Fruit fly (Drosophila melanogaster) whole organism, embryonic: Measurements from ENCODE around the gene fzy.
A peak's percentile ranks its signal among the peaks of the same experiment; 100 is the strongest.

Source experiments
- B-H2 ChIP-seq: fragments of 200-800 bp; sonication (Bioruptor generic); optimal IDR thresholded peaks from 2 replicates; lab custom pipeline; 2018; ENCODE audit warnings: missing biosample characterization, mild to moderate bottlenecking, missing genetic modification characterization
- BEAF-32 ChIP-seq: fragments of 200-800 bp; sonication (Bioruptor generic); optimal IDR thresholded peaks from 3 replicates; lab custom pipeline; 2017; ENCODE audit warnings: missing biosample characterization, missing genetic modification characterization, mild to moderate bottlenecking, moderate library complexity, missing genetic modification reagents
- CG10267 ChIP-seq: fragments of 200-800 bp; sonication (Bioruptor generic); optimal IDR thresholded peaks from 2 replicates; lab custom pipeline; 2018; ENCODE audit warnings: missing biosample characterization, mild to moderate bottlenecking, missing genetic modification characterization, moderate library complexity
- CG10274 ChIP-seq: fragments of 200-800 bp; sonication (Bioruptor generic); optimal IDR thresholded peaks from 3 replicates; lab custom pipeline; 2017; ENCODE audit warnings: missing biosample characterization, mild to moderate bottlenecking, missing genetic modification characterization
- CG10366 ChIP-seq: fragments of 200-800 bp; sonication (Bioruptor generic); IDR thresholded peaks from 2 replicates; pipeline ENCODE4 v1.3.6; 2022; ENCODE audit warnings: missing biosample characterization, missing genetic modification characterization
- CG11456 ChIP-seq: fragments of 200-800 bp; sonication (Bioruptor generic); IDR thresholded peaks from 3 replicates; pipeline ENCODE4 v1.3.6; 2022; ENCODE audit warnings: missing biosample characterization, missing genetic modification characterization
- CG14441 ChIP-seq: fragments of 200-800 bp; sonication (Bioruptor generic); IDR thresholded peaks from 2 replicates; pipeline ENCODE4 v1.3.6; 2022; ENCODE audit warnings: missing biosample characterization, missing genetic modification characterization
- CG15269 ChIP-seq: fragments of 200-800 bp; sonication (Bioruptor generic); optimal IDR thresholded peaks from 2 replicates; lab custom pipeline; 2018; ENCODE audit warnings: missing biosample characterization, mild to moderate bottlenecking, missing genetic modification characterization, moderate library complexity
- CG18619 ChIP-seq: fragments of 200-800 bp; sonication (Bioruptor generic); optimal IDR thresholded peaks from 3 replicates; lab custom pipeline; 2017; ENCODE audit warnings: missing biosample characterization, mild to moderate bottlenecking, missing genetic modification characterization
- CG31441 ChIP-seq: fragments of 200-800 bp; sonication (Bioruptor generic); IDR thresholded peaks from 2 replicates; pipeline ENCODE4 v1.3.6; 2022; ENCODE audit warnings: missing biosample characterization, missing genetic modification characterization
- CG3163 ChIP-seq: fragments of 200-800 bp; sonication (Bioruptor generic); optimal IDR thresholded peaks from 3 replicates; lab custom pipeline; 2016; ENCODE audit warnings: missing biosample characterization, missing genetic modification characterization
- CG33557 ChIP-seq: fragments of 200-800 bp; sonication (Bioruptor generic); optimal IDR thresholded peaks from 2 replicates; lab custom pipeline; 2019; ENCODE audit warnings: missing biosample characterization, mild to moderate bottlenecking, missing genetic modification characterization, moderate library complexity
- CG3407 ChIP-seq: fragments of 200-800 bp; sonication (Bioruptor generic); optimal IDR thresholded peaks from 2 replicates; lab custom pipeline; 2018; ENCODE audit warnings: missing biosample characterization, mild to moderate bottlenecking, missing genetic modification characterization
- CG6683 ChIP-seq: fragments of 200-800 bp; sonication (Bioruptor generic); optimal IDR thresholded peaks from 2 replicates; lab custom pipeline; 2017; ENCODE audit warnings: missing biosample characterization, mild to moderate bottlenecking, missing genetic modification characterization, missing genetic modification reagents
- CG6791 ChIP-seq: fragments of 200-800 bp; sonication (Bioruptor generic); IDR thresholded peaks from 3 replicates; pipeline ENCODE4 v1.3.6; 2022; ENCODE audit warnings: missing biosample characterization, missing genetic modification characterization; ENCODE audit not compliant: partially characterized antibody
- CG7357 ChIP-seq: fragments of 200-800 bp; sonication (Bioruptor generic); IDR thresholded peaks from 3 replicates; pipeline ENCODE4 v1.3.6; 2022; ENCODE audit warnings: missing biosample characterization, missing genetic modification characterization
- CG8281 ChIP-seq: fragments of 200-800 bp; sonication (Bioruptor generic); optimal IDR thresholded peaks from 2 replicates; lab custom pipeline; 2018; ENCODE audit warnings: missing biosample characterization, mild to moderate bottlenecking, missing genetic modification characterization, moderate library complexity
- CG9215 ChIP-seq: fragments of 200-800 bp; sonication (Bioruptor generic); IDR thresholded peaks from 2 replicates; pipeline ENCODE4 v1.3.6; 2022; ENCODE audit warnings: missing biosample characterization, missing genetic modification characterization
- CG9932 ChIP-seq: fragments of 200-800 bp; sonication (Bioruptor generic); IDR thresholded peaks from 2 replicates; pipeline ENCODE4 v1.3.6; 2022; ENCODE audit warnings: missing biosample characterization, missing genetic modification characterization
- MESR4 ChIP-seq: fragments of 200-800 bp; sonication (Bioruptor generic); optimal IDR thresholded peaks from 2 replicates; lab custom pipeline; 2018; ENCODE audit warnings: missing biosample characterization, mild to moderate bottlenecking, missing genetic modification characterization, moderate library complexity
- Spps ChIP-seq: fragments of 200-800 bp; sonication (Bioruptor generic); optimal IDR thresholded peaks from 2 replicates; lab custom pipeline; 2018; ENCODE audit warnings: missing biosample characterization, mild to moderate bottlenecking, missing genetic modification characterization
- Sry-β ChIP-seq: fragments of 200-800 bp; sonication (Bioruptor generic); optimal IDR thresholded peaks from 2 replicates; lab custom pipeline; 2018; ENCODE audit warnings: missing biosample characterization, mild to moderate bottlenecking, missing genetic modification characterization, moderate library complexity
- Tbp ChIP-seq: fragments of >200 bp; optimal IDR thresholded peaks from 2 replicates; lab custom pipeline; 2018; ENCODE audit warnings: missing biosample characterization, missing genetic modification characterization
- ab ChIP-seq: fragments of 200-800 bp; sonication (Bioruptor generic); optimal IDR thresholded peaks from 2 replicates; lab custom pipeline; 2016; ENCODE audit warnings: missing biosample characterization, missing genetic modification characterization
- ap ChIP-seq: fragments of 200-800 bp; sonication (Bioruptor generic); IDR thresholded peaks from 2 replicates; pipeline ENCODE4 v1.3.6; 2022; ENCODE audit warnings: missing biosample characterization, missing genetic modification characterization
- ato ChIP-seq: fragments of 200-800 bp; sonication (Bioruptor generic); IDR thresholded peaks from 2 replicates; pipeline ENCODE4 v1.3.6; 2022; ENCODE audit warnings: missing biosample characterization, missing genetic modification characterization; ENCODE audit not compliant: partially characterized antibody
- bbx ChIP-seq: fragments of 200-800 bp; sonication (Bioruptor generic); IDR thresholded peaks from 2 replicates; pipeline ENCODE4 v1.3.6; 2022; ENCODE audit warnings: missing biosample characterization, missing genetic modification characterization; ENCODE audit not compliant: partially characterized antibody
- cad ChIP-seq: fragments of >200 bp; optimal IDR thresholded peaks from 2 replicates; lab custom pipeline; 2017; ENCODE audit warnings: missing biosample characterization, missing genetic modification characterization
- cato ChIP-seq: fragments of 200-800 bp; sonication (Bioruptor generic); optimal IDR thresholded peaks from 2 replicates; lab custom pipeline; 2016; ENCODE audit warnings: missing biosample characterization, missing genetic modification characterization, borderline replicate concordance
- chif ChIP-seq, 2 experiments: fragments of 200-800 bp; sonication (Bioruptor generic); optimal IDR thresholded peaks; 3 replicates each; lab custom pipeline; 2016; ENCODE audit warnings: missing biosample characterization in 2 of 2, missing genetic modification characterization in 2 of 2
- crol ChIP-seq: fragments of 200-800 bp; sonication (Bioruptor generic); IDR thresholded peaks from 2 replicates; pipeline ENCODE4 v1.3.6; 2022; ENCODE audit warnings: missing biosample characterization, missing genetic modification characterization
- dmrt11E ChIP-seq: fragments of 200-800 bp; sonication (Bioruptor generic); optimal IDR thresholded peaks from 3 replicates; lab custom pipeline; 2018; ENCODE audit warnings: missing biosample characterization, mild to moderate bottlenecking, missing genetic modification characterization, moderate library complexity
- fd102C ChIP-seq: fragments of 200-800 bp; sonication (Bioruptor generic); optimal IDR thresholded peaks from 2 replicates; lab custom pipeline; 2018; ENCODE audit warnings: missing biosample characterization, mild to moderate bottlenecking, missing genetic modification characterization, moderate library complexity
- fru ChIP-seq: fragments of >200 bp; optimal IDR thresholded peaks from 2 replicates; lab custom pipeline; 2017
- gfzf ChIP-seq: fragments of 200-800 bp; sonication (Bioruptor generic); optimal IDR thresholded peaks from 2 replicates; lab custom pipeline; 2016; ENCODE audit warnings: missing biosample characterization, mild to moderate bottlenecking, missing genetic modification characterization, moderate library complexity
- gsb ChIP-seq: fragments of 200-800 bp; sonication (Bioruptor generic); IDR thresholded peaks from 2 replicates; pipeline ENCODE4 v1.3.6; 2022; ENCODE audit warnings: missing biosample characterization, missing genetic modification characterization
- inv ChIP-seq: fragments of 200-800 bp; sonication (Bioruptor generic); IDR thresholded peaks from 2 replicates; pipeline ENCODE4 v1.3.6; 2022; ENCODE audit warnings: missing biosample characterization, missing genetic modification characterization; ENCODE audit not compliant: partially characterized antibody
- nerfin-1 ChIP-seq: fragments of 200-800 bp; sonication (Bioruptor generic); optimal IDR thresholded peaks from 3 replicates; lab custom pipeline; 2019; ENCODE audit warnings: missing biosample characterization, mild to moderate bottlenecking, missing genetic modification characterization, moderate library complexity
- p53 ChIP-seq: fragments of 200-800 bp; sonication (Bioruptor generic); optimal IDR thresholded peaks from 2 replicates; lab custom pipeline; 2016; ENCODE audit warnings: missing biosample characterization, missing genetic modification characterization
- pan ChIP-seq, 4 experiments: fragments of >200 bp in 3 of 4; fragments of 200-800 bp in 1 of 4; sonication (Bioruptor generic) in 1 of 4; optimal IDR thresholded peaks in 3 of 4; IDR thresholded peaks in 1 of 4; 2 replicates each; pipeline versions ENCODE4 v1.3.6 to Lab custom; 2017 to 2022; ENCODE audit warnings: missing biosample characterization in 2 of 4, missing genetic modification characterization in 2 of 4, mixed read lengths in 1 of 4
- pita ChIP-seq: fragments of 200-800 bp; sonication (Bioruptor generic); optimal IDR thresholded peaks from 2 replicates; lab custom pipeline; 2017; ENCODE audit warnings: missing biosample characterization, mild to moderate bottlenecking, missing genetic modification characterization
- ranshi ChIP-seq: fragments of 200-800 bp; sonication (Bioruptor generic); IDR thresholded peaks from 2 replicates; pipeline ENCODE4 v1.3.6; 2022; ENCODE audit warnings: missing biosample characterization, missing genetic modification characterization
- sens-2 ChIP-seq: fragments of 200-800 bp; sonication (Bioruptor generic); IDR thresholded peaks from 2 replicates; pipeline ENCODE4 v1.3.6; 2022; ENCODE audit warnings: missing biosample characterization, missing genetic modification characterization
- sqz ChIP-seq: fragments of 200-800 bp; sonication (Bioruptor generic); optimal IDR thresholded peaks from 3 replicates; lab custom pipeline; 2018; ENCODE audit warnings: missing biosample characterization, mild to moderate bottlenecking, missing genetic modification characterization
- ssp ChIP-seq: fragments of 200-800 bp; sonication (Bioruptor generic); IDR thresholded peaks from 2 replicates; pipeline ENCODE4 v1.3.6; 2022; ENCODE audit warnings: missing biosample characterization, missing genetic modification characterization
- tgo ChIP-seq: fragments of 200-800 bp; sonication (Bioruptor generic); IDR thresholded peaks from 3 replicates; pipeline ENCODE4 v1.3.6; 2022; ENCODE audit warnings: missing biosample characterization, missing genetic modification characterization
- toy ChIP-seq: fragments of 200-800 bp; sonication (Bioruptor generic); IDR thresholded peaks from 2 replicates; pipeline ENCODE4 v1.3.6; 2022; ENCODE audit warnings: missing biosample characterization, missing genetic modification characterization
- twi ChIP-seq: fragments of 200-800 bp; optimal IDR thresholded peaks from 2 replicates; lab custom pipeline; 2019; ENCODE audit warnings: missing biosample characterization, mild to moderate bottlenecking, missing genetic modification characterization, moderate library complexity

Gene fzy

dm6 chr2L:16299466-16300311, 11.1 kb upstream of the fzy start, which contains the start of the genes heix and CG17328 (continued):
- TF ChIP-seq CG7357 (GFP tag; lab: Robert Waterston, UW) (peak; percentile 34; the same call in 1 of the 3 replicates), gsb (GFP tag; lab: Robert Waterston, UW) (no peak), nerfin-1 (tag; lab: Kevin White, UChicago) (peak; percentile 39), CG14441 (peak; percentile 79), cad (no peak), Sry-β (GFP tag; lab: Kevin White, UChicago) (no peak), CG18619 (peak; percentile 70), CG9215 (GFP tag; lab: Robert Waterston, UW) (peak; percentile 72), B-H2 (peak; percentile 73), ssp (GFP tag; lab: Robert Waterston, UW) (peak; percentile 43), inv (GFP tag; lab: Robert Waterston, UW) (no peak), CG10366 (GFP tag; lab: Robert Waterston, UW) (peak; percentile 70; the same call in 1 of the 2 replicates), CG15269 (tag; lab: Kevin White, UChicago) (no peak), twi (tag; lab: Kevin White, UChicago) (peak; percentile 49), CG11456 (GFP tag; lab: Robert Waterston, UW) (peak; percentile 65; the same call in 1 of the 3 replicates), CG6791 (GFP tag; lab: Robert Waterston, UW) (no peak), CG33557 (peak; percentile 36), CG8281 (tag; lab: Kevin White, UChicago) (peak; percentile 39), pan (optimal IDR thresholded peaks at IDR 0.05; lab: Kevin White, UChicago) (no peak), pan (GFP tag; optimal IDR thresholded peaks at IDR 0.05 in 1 of 2, IDR thresholded peaks at IDR 0.05 in 1 of 2) (peak in 1 of 2 experiments; percentile 65), fru (lab: Kevin White, UChicago) (no peak), tgo (GFP tag; lab: Robert Waterston, UW) (peak; percentile 77), ab (GFP tag; lab: Kevin White, UChicago) (peak; percentile 32), bbx (GFP tag; lab: Robert Waterston, UW) (peak; percentile 27; the same call in 1 of the 2 replicates), chif (GFP tag; optimal IDR thresholded peaks at IDR 0.05; lab: Kevin White, UChicago) (peak; percentile 5 to 64), ato (0 out of 2 replicates have a peak, but pooled peaks have one; percentile 16), CG31441 (GFP tag; lab: Robert Waterston, UW) (no peak; the same call in 1 of the 2 replicates), CG9932 (GFP tag; lab: Robert Waterston, UW) (peak; percentile 89), cato (GFP tag; lab: Kevin White, UChicago) (peak; percentile 69), ap (no peak), sens-2 (GFP tag; lab: Robert Waterston, UW) (0 out of 2 replicates have a peak, but pooled peaks have one; percentile 7), dmrt11E (tag; lab: Kevin White, UChicago) (peak; percentile 59), crol (GFP tag; lab: Robert Waterston, UW) (peak; percentile 93), MESR4 (peak; percentile 83), toy (no peak), p53 (GFP tag; lab: Kevin White, UChicago) (no peak), ranshi (GFP tag; lab: Robert Waterston, UW) (0 out of 2 replicates have a peak, but pooled peaks have one; percentile 71), CG3163 (GFP tag; lab: Kevin White, UChicago) (no peak), Tbp (GFP tag; lab: Kevin White, UChicago) (no peak), CG10274 (GFP tag; lab: Kevin White, UChicago) (no peak), CG6683 (GFP tag; lab: Kevin White, UChicago) (no peak), CG10267 (tag; lab: Kevin White, UChicago) (peak; percentile 73), CG3407 (GFP tag; lab: Kevin White, UChicago) (peak; percentile 37), gfzf (peak; percentile 72), pita (GFP tag; lab: Kevin White, UChicago) (no peak), sqz (GFP tag; lab: Kevin White, UChicago) (no peak), BEAF-32 (GFP tag; lab: Kevin White, UChicago) (peak; percentile 58), Spps (tag; lab: Kevin White, UChicago) (no peak), fd102C (GFP tag; lab: Kevin White, UChicago) (no peak)
